Worm (Caenorhabditis elegans) whole organism, dauer: ENCODE data around the gene B0334.10.
"Not testable (repeated sequence)": the region's sequence is repeated elsewhere in the genome, so short reads cannot be mapped to it uniquely, and the experiment has no call there.

Experiments used
- unc-62 ChIP-seq: sonication (generic microtip); optimal IDR thresholded peaks from 2 replicates; lab custom pipeline; 2017; ENCODE audit warnings: missing biosample characterization, missing genetic modification reagents, missing genetic modification characterization

B0334.10 gene

ce11 chrII:11501956-11502355, 16.3 kb upstream of the B0334.10 start:
- TF ChIP-seq unc-62 (GFP tag; lab: Kevin White, UChicago): no peak

ce11 chrII:11503761-11504160, 14.5 kb upstream of the B0334.10 start:
- TF ChIP-seq unc-62 (GFP tag; lab: Kevin White, UChicago): no peak

- TF ChIP-seq unc-62 (GFP tag; lab: Kevin White, UChicago): no peak
Observed at ce11 chrII:11510373-11510772, 7.9 kb upstream of the B0334.10 start, which contains the start of gene npr-41. TSS of gene npr-41 (plus strand) at chrII:11510673.

- no peak for TF ChIP-seq unc-62 (GFP tag; lab: Kevin White, UChicago)
Observed at ce11 chrII:11512921-11513320, 5.4 kb upstream of the B0334.10 start.

- no peak for TF ChIP-seq unc-62 (GFP tag; lab: Kevin White, UChicago)
Observed at ce11 chrII:11514775-11515174, 3.5 kb upstream of the B0334.10 start, which contains the start of gene srh-44. TSS of gene srh-44 (plus strand) at chrII:11515075.

ce11 chrII:11521300-11521699, 3.0 kb downstream of the B0334.10 start, which contains the start of gene Y62F5A.10:
TSS of gene Y62F5A.10 (plus strand) at chrII:11521600.
- no peak for TF ChIP-seq unc-62 (GFP tag; lab: Kevin White, UChicago)

- no peak for TF ChIP-seq unc-62 (GFP tag; lab: Kevin White, UChicago)
Observed at ce11 chrII:11526954-11527353, 8.7 kb downstream of the B0334.10 start, which contains the start of gene age-1. TSS of gene age-1 (minus strand) at chrII:11527054.

ce11 chrII:11533716-11534115, 15.4 kb downstream of the B0334.10 start, which contains the start of gene mdt-8:
TSS of gene mdt-8 (minus strand) at chrII:11533816.
- TF ChIP-seq unc-62 (GFP tag; lab: Kevin White, UChicago): no peak

ce11 chrII:11534429-11535099, 16.3 kb downstream of the B0334.10 start, which contains the start of gene Y62F5A.12:
TSS of gene Y62F5A.12 (minus strand) at chrII:11534479.
- TF ChIP-seq unc-62 (GFP tag; lab: Kevin White, UChicago): not testable (repeated sequence)

- TF ChIP-seq unc-62 (GFP tag; lab: Kevin White, UChicago): no peak
Observed at ce11 chrII:11535429-11535828, 17.1 kb downstream of the B0334.10 start.

ce11 chrII:11535924-11536323, 17.6 kb downstream of the B0334.10 start:
- TF ChIP-seq unc-62 (GFP tag; lab: Kevin White, UChicago): no peak

ce11 chrII:11536505-11536904, 18.2 kb downstream of the B0334.10 start:
- TF ChIP-seq unc-62 (GFP tag; lab: Kevin White, UChicago): no peak

ce11 chrII:11537115-11537514, 18.8 kb downstream of the B0334.10 start:
- TF ChIP-seq unc-62 (GFP tag; lab: Kevin White, UChicago): no peak

- no peak for TF ChIP-seq unc-62 (GFP tag; lab: Kevin White, UChicago)
Observed at ce11 chrII:11537606-11538016, 19.3 kb downstream of the B0334.10 start.

ce11 chrII:11538741-11539140, 20.5 kb downstream of the B0334.10 start, which contains the start of gene Y62F5A.9:
TSS of gene Y62F5A.9 (minus strand) at chrII:11538841.
- TF ChIP-seq unc-62 (GFP tag; lab: Kevin White, UChicago): no peak

ce11 chrII:11542385-11542784, 24.1 kb downstream of the B0334.10 start, which contains the start of gene gtf-2E2:
TSS of gene gtf-2E2 (minus strand) at chrII:11542495.
- TF ChIP-seq unc-62 (GFP tag; lab: Kevin White, UChicago): no peak

- TF ChIP-seq unc-62 (GFP tag; lab: Kevin White, UChicago): no peak
Observed at ce11 chrII:11542958-11543357, 24.7 kb downstream of the B0334.10 start.
